Worm (Caenorhabditis elegans) whole organism, L4 larva: Measurements from ENCODE around the gene ZK892.6.

Experiments used
- aha-1 ChIP-seq: fragments of 150-350 bp; peaks from one replicate; lab custom pipeline; 2014; ENCODE audit warnings: missing biosample characterization, missing genetic modification characterization
- ceh-28 ChIP-seq: fragments of 150-350 bp; optimal IDR thresholded peaks from 2 replicates; lab custom pipeline; 2014; ENCODE audit warnings: missing biosample characterization, missing genetic modification reagents, missing genetic modification characterization
- dmd-6 ChIP-seq: fragments of 200-800 bp; sonication (Bioruptor generic); IDR thresholded peaks from 2 replicates; pipeline ENCODE4 v1.3.6; 2022; ENCODE audit warnings: missing genetic modification reagents, missing genetic modification characterization, missing compliant biosample characterization
- lin-15B ChIP-seq: fragments of 150-350 bp; sonication (generic microtip); optimal IDR thresholded peaks from 3 replicates; lab custom pipeline; 2014; ENCODE audit warnings: missing biosample characterization, missing genetic modification characterization
- spr-1 ChIP-seq: sonication (generic microtip); optimal IDR thresholded peaks from 2 replicates; lab custom pipeline; 2016; ENCODE audit warnings: mild to moderate bottlenecking, missing genetic modification characterization, missing compliant biosample characterization
- unc-130 ChIP-seq: sonication (generic microtip); optimal IDR thresholded peaks from 2 replicates; lab custom pipeline; 2016; ENCODE audit warnings: missing genetic modification reagents, missing genetic modification characterization, missing compliant biosample characterization
- unc-39 ChIP-seq: sonication (generic microtip); optimal IDR thresholded peaks from 2 replicates; lab custom pipeline; 2017; ENCODE audit warnings: missing biosample characterization, missing genetic modification characterization
- unc-62 ChIP-seq, 3 experiments: fragments of 150-350 bp in 1 of 3; sonication (generic microtip); optimal IDR thresholded peaks in 2 of 3; peaks in 1 of 3; 1 replicate in 1 of 3; 2 replicates in 2 of 3; lab custom pipeline; 2014 to 2017; ENCODE audit warnings: missing biosample characterization in 3 of 3, missing genetic modification characterization in 3 of 3, missing genetic modification reagents in 3 of 3, missing genotype in 1 of 3

ce11 chrII:9954885-9955284 is 25.0 kb downstream of the ZK892.6 start, which contains the start of gene egl-43:
- TF ChIP-seq ceh-28, result no peak
- no peak for TF ChIP-seq unc-39 (tag; lab: Kevin White, UChicago)
- no peak for TF ChIP-seq aha-1 (tag; lab: Kevin White, UChicago)
- no peak for TF ChIP-seq spr-1 (tag; lab: Kevin White, UChicago)
- no peak for TF ChIP-seq dmd-6 (GFP tag; lab: Robert Waterston, UW)
- TF ChIP-seq lin-15B (tag; lab: Kevin White, UChicago), result no peak
- no peak for TF ChIP-seq unc-62 (GFP tag; optimal IDR thresholded peaks at IDR 0.05 in 1 of 2; lab: Kevin White, UChicago)
- no peak for TF ChIP-seq unc-62 (tag; optimal IDR thresholded peaks at IDR 0.05; lab: Kevin White, UChicago)
- no peak for TF ChIP-seq unc-130
